Fruit fly (Drosophila melanogaster): Measurements from ENCODE around the gene vex.

vex gene

dm6 chrX:10966978-10967731 is 72.5 kb downstream of the vex start, which contains the start of gene C901 (continued):
- TF ChIP-seq CG12236 (GFP tag; optimal IDR thresholded peaks at IDR 0.05) (no peak), CG4617 (GFP tag; optimal IDR thresholded peaks at IDR 0.05; ENCODE audit: borderline replicate concordance) (no peak), HLH3B (GFP tag; IDR thresholded peaks at IDR 0.05) (peak; percentile 74), Ptx1 (GFP tag; IDR thresholded peaks at IDR 0.05) (peak; percentile 66), B-H1 (GFP tag; IDR thresholded peaks at IDR 0.05) (no peak), CG9817 (tag; optimal IDR thresholded peaks at IDR 0.05) (peak; percentile 47), knrl (GFP tag; IDR thresholded peaks at IDR 0.05; ENCODE audit: partially characterized antibody) (no peak), GATAe (GFP tag; conservative IDR thresholded peaks at IDR 0.05) (no peak), CG11247 (GFP tag; IDR thresholded peaks at IDR 0.05) (0 out of 2 replicates have a peak, but pooled peaks have one; percentile 30), CG11456 (GFP tag; IDR thresholded peaks at IDR 0.05) (no peak), ems (GFP tag; optimal IDR thresholded peaks at IDR 0.05) (no peak), maf-S (GFP tag; optimal IDR thresholded peaks at IDR 0.05) (no peak), CG4707 (GFP tag; optimal IDR thresholded peaks at IDR 0.05) (peak; percentile 3), stwl (tag; optimal IDR thresholded peaks at IDR 0.05) (no peak), jing (GFP tag; optimal IDR thresholded peaks at IDR 0.05) (no peak), chm (GFP tag; IDR thresholded peaks at IDR 0.05) (no peak), rib (GFP tag; IDR thresholded peaks at IDR 0.05) (no peak), corto (GFP tag; optimal IDR thresholded peaks at IDR 0.05) (no peak), Dref (GFP tag; IDR thresholded peaks at IDR 0.05) (no peak), ftz-f1 (GFP tag; optimal IDR thresholded peaks at IDR 0.05) (no peak), sim (GFP tag; IDR thresholded peaks at IDR 0.05) (no peak), CG3281 (GFP tag; optimal IDR thresholded peaks at IDR 0.05) (no peak), Taf1 (GFP tag; IDR thresholded peaks at IDR 0.05) (no peak), disco-r (GFP tag; optimal IDR thresholded peaks at IDR 0.05) (no peak), HLH54F (GFP tag; optimal IDR thresholded peaks at IDR 0.05) (no peak), Lim3 (GFP tag; IDR thresholded peaks at IDR 0.05) (no peak), CG17359 (tag; optimal IDR thresholded peaks at IDR 0.05) (peak; percentile 72), dimm (GFP tag; IDR thresholded peaks at IDR 0.05) (peak; percentile 40; the same call in 1 of the 2 replicates), CG12391 (tag; optimal IDR thresholded peaks at IDR 0.05) (peak; percentile 75), Xbp1 (GFP tag; optimal IDR thresholded peaks at IDR 0.05) (peak; percentile 53), zfh1 (GFP tag; IDR thresholded peaks at IDR 0.05) (no peak), HLH4C (GFP tag; IDR thresholded peaks at IDR 0.05; ENCODE audit: partially characterized antibody) (no peak), mam (GFP tag; optimal IDR thresholded peaks at IDR 0.05) (no peak), Sox100B (GFP tag; optimal IDR thresholded peaks at IDR 0.05) (peak; percentile 84), dmrt99B (tag; optimal IDR thresholded peaks at IDR 0.05) (peak; percentile 87), nmo (GFP tag; optimal IDR thresholded peaks at IDR 0.05) (peak; percentile 85), CG1233 (GFP tag; optimal IDR thresholded peaks at IDR 0.05) (peak; percentile 32), CG18599 (GFP tag; optimal IDR thresholded peaks at IDR 0.05) (peak; percentile 19), Stat92E (GFP tag; optimal IDR thresholded peaks at IDR 0.05) (no peak), Doc3 (GFP tag; IDR thresholded peaks at IDR 0.05; ENCODE audit: partially characterized antibody) (no peak), ttk (GFP tag; IDR thresholded peaks at IDR 0.05) (peak; percentile 69), CG11695 (GFP tag; IDR thresholded peaks at IDR 0.05) (peak; percentile 79), CG5953 (GFP tag; IDR thresholded peaks at IDR 0.05) (no peak), CG34376 (GFP tag; optimal IDR thresholded peaks at IDR 0.05) (no peak), CG11696 (GFP tag; IDR thresholded peaks at IDR 0.05) (no peak), tll (GFP tag; optimal IDR thresholded peaks at IDR 0.05) (no peak), danr (GFP tag; IDR thresholded peaks at IDR 0.05) (no peak), Hmr (GFP tag; optimal IDR thresholded peaks at IDR 0.05) (peak; percentile 45), ase (GFP tag; IDR thresholded peaks at IDR 0.05) (peak; percentile 58; the same call in 2 of the 3 replicates)

Data from whole organism, embryonic.